Worm (Caenorhabditis elegans): ENCODE results near the gene klp-6.

The klp-6 gene

DNA sequence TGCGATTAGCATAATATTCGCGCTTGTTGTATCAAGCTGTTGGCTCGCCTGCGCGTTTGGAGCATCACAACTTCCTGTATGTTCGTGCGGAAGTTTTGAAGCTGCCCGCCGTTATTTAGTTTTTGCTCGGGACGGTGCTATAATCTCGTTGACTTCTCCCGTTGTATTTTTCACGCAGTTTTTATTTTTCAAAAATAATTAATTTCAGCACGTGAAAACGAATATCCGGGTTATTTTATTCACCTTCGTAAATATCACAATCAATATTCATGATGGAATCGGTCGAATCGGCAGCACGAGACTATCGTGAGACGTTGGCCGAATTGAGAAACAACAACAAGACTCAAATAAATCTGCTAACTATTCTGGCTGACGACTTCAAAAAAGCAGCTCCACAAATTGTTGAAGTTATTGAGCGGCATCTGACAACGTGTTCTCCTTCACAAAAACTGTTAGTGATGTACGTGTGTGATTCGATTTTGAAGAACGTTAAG lies 5.5 kb upstream of the klp-6 start:
- TF ChIP-seq unc-120 (tag; optimal IDR thresholded peaks at IDR 0.05; ENCODE audit: poor library complexity, severe bottlenecking) (no peak), sem-2 (GFP tag; optimal IDR thresholded peaks at IDR 0.05) (no peak), bed-3 (GFP tag; optimal IDR thresholded peaks at IDR 0.05) (no peak)

ce11 chrIII:5026366-5026765 lies 4.4 kb upstream of the klp-6 start:
- TF ChIP-seq zip-8 (tag; optimal IDR thresholded peaks at IDR 0.05) (no peak), mls-2 (tag; optimal IDR thresholded peaks at IDR 0.05) (no peak), sem-2 (GFP tag; optimal IDR thresholded peaks at IDR 0.05) (no peak), drap-1 (GFP tag; optimal IDR thresholded peaks at IDR 0.05) (no peak), snpc-4 (tag; optimal IDR thresholded peaks at IDR 0.05) (no peak), elt-3 (tag; optimal IDR thresholded peaks at IDR 0.05) (no peak), nhr-12 (tag; optimal IDR thresholded peaks at IDR 0.05) (no peak), unc-62 (GFP tag; optimal IDR thresholded peaks at IDR 0.05) (no peak), ces-1 (GFP tag; optimal IDR thresholded peaks at IDR 0.05) (no peak), flh-1 (GFP tag; optimal IDR thresholded peaks at IDR 0.05) (no peak), ceh-39 (tag; optimal IDR thresholded peaks at IDR 0.05) (no peak), ceh-43 (GFP tag; optimal IDR thresholded peaks at IDR 0.05) (no peak), tbx-8 (GFP tag; optimal IDR thresholded peaks at IDR 0.05) (no peak), mab-5 (tag; optimal IDR thresholded peaks at IDR 0.05) (no peak), nhr-237 (tag; optimal IDR thresholded peaks at IDR 0.05) (no peak)

DNA sequence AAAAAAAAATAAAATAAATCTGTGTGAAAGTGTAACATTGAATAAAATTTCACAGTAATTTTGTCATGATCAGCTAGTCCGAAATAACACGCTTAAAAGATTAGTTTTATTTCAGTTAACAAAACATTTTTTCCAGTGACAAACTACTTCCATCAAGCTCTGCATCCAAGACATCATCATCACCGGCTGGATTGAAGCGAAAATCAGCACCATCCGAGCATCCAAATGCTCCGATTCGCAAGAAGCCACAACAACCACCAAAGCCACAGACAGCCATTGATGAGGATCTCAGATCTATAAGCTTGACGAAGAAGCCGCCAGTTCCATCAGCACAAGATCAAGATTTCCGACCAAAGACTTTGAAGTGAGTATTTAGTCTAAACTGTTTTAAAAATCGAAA lies 3.5 kb upstream of the klp-6 start:
- TF ChIP-seq ceh-83 (GFP tag; optimal IDR thresholded peaks at IDR 0.05) (peak; percentile 49), nhr-12 (tag; optimal IDR thresholded peaks at IDR 0.05) (no peak), nhr-28 (tag; optimal IDR thresholded peaks at IDR 0.05) (no peak), hlh-1 (tag; optimal IDR thresholded peaks at IDR 0.05) (no peak), ztf-11 (tag; optimal IDR thresholded peaks at IDR 0.05) (no peak), pha-4 (tag; optimal IDR thresholded peaks at IDR 0.05) (no peak), flh-1 (GFP tag; optimal IDR thresholded peaks at IDR 0.05) (no peak), nhr-76 (tag; optimal IDR thresholded peaks at IDR 0.05) (no peak), mab-5 (tag; optimal IDR thresholded peaks at IDR 0.05) (no peak), nhr-2 (tag; optimal IDR thresholded peaks at IDR 0.05) (no peak), mep-1 (tag; optimal IDR thresholded peaks at IDR 0.05) (no peak), cnd-1 (tag; optimal IDR thresholded peaks at IDR 0.05) (no peak), lin-13 (tag; optimal IDR thresholded peaks at IDR 0.05) (no peak), sem-2 (GFP tag; optimal IDR thresholded peaks at IDR 0.05) (no peak), lin-32 (GFP tag; optimal IDR thresholded peaks at IDR 0.05) (no peak), ces-1 (GFP tag; optimal IDR thresholded peaks at IDR 0.05) (no peak), snpc-4 (tag; optimal IDR thresholded peaks at IDR 0.05) (no peak), unc-62 (GFP tag; optimal IDR thresholded peaks at IDR 0.05) (no peak), sptf-1 (tag; optimal IDR thresholded peaks at IDR 0.05) (peak; percentile 51), elt-3 (tag; optimal IDR thresholded peaks at IDR 0.05) (no peak), nhr-237 (tag; optimal IDR thresholded peaks at IDR 0.05) (no peak), elt-1 (tag; optimal IDR thresholded peaks at IDR 0.05; ENCODE audit: borderline replicate concordance, insufficient read depth) (no peak), bed-3 (GFP tag; optimal IDR thresholded peaks at IDR 0.05) (no peak), mls-2 (tag; optimal IDR thresholded peaks at IDR 0.05) (peak; percentile 8), drap-1 (GFP tag; optimal IDR thresholded peaks at IDR 0.05) (no peak), M03D4.4 (tag; optimal IDR thresholded peaks at IDR 0.05) (peak; percentile 37), tbx-8 (GFP tag; optimal IDR thresholded peaks at IDR 0.05) (peak; percentile 13), unc-39 (tag; optimal IDR thresholded peaks at IDR 0.05) (no peak), ceh-43 (GFP tag; optimal IDR thresholded peaks at IDR 0.05) (no peak), unc-120 (tag; optimal IDR thresholded peaks at IDR 0.05; ENCODE audit: poor library complexity, severe bottlenecking) (no peak), ham-2 (GFP tag; optimal IDR thresholded peaks at IDR 0.05) (no peak), blmp-1 (tag; optimal IDR thresholded peaks at IDR 0.05) (no peak)

ce11 chrIII:5031375-5031836 lies 677 bp downstream of the klp-6 start:
- peak; percentile 78 for TF ChIP-seq nhr-2 (tag; optimal IDR thresholded peaks at IDR 0.05)
- peak; percentile 70 for TF ChIP-seq ztf-11 (tag; optimal IDR thresholded peaks at IDR 0.05)
- peak; percentile 72 for TF ChIP-seq flh-1 (GFP tag; optimal IDR thresholded peaks at IDR 0.05)
- TF ChIP-seq nhr-12 (tag; optimal IDR thresholded peaks at IDR 0.05) = peak; percentile 18
- TF ChIP-seq ceh-83 (GFP tag; optimal IDR thresholded peaks at IDR 0.05) = peak; percentile 91
- peak; percentile 93 for TF ChIP-seq ham-2 (GFP tag; optimal IDR thresholded peaks at IDR 0.05)
- TF ChIP-seq ceh-43 (GFP tag; optimal IDR thresholded peaks at IDR 0.05) = peak; percentile 90
- TF ChIP-seq cnd-1 (tag; optimal IDR thresholded peaks at IDR 0.05) = peak; percentile 89
- peak; percentile 1 for TF ChIP-seq unc-39 (tag; optimal IDR thresholded peaks at IDR 0.05)
- TF ChIP-seq lin-32 (GFP tag; optimal IDR thresholded peaks at IDR 0.05) = peak; percentile 77
- TF ChIP-seq mls-2 (tag; optimal IDR thresholded peaks at IDR 0.05) = peak; percentile 96
- TF ChIP-seq sem-2 (GFP tag; optimal IDR thresholded peaks at IDR 0.05) = peak; percentile 82
- peak; percentile 94 for TF ChIP-seq sptf-1 (tag; optimal IDR thresholded peaks at IDR 0.05)
- TF ChIP-seq unc-120 (tag; optimal IDR thresholded peaks at IDR 0.05; ENCODE audit: poor library complexity, severe bottlenecking) = peak; percentile 84
- TF ChIP-seq unc-62 (GFP tag; optimal IDR thresholded peaks at IDR 0.05) = peak; percentile 44
- peak; percentile 66 for TF ChIP-seq tbx-8 (GFP tag; optimal IDR thresholded peaks at IDR 0.05)
- peak; percentile 28 for TF ChIP-seq elt-3 (tag; optimal IDR thresholded peaks at IDR 0.05)
- peak; percentile 91 for TF ChIP-seq M03D4.4 (tag; optimal IDR thresholded peaks at IDR 0.05)
- peak; percentile 63 for TF ChIP-seq lsy-2 (tag; optimal IDR thresholded peaks at IDR 0.05)
- TF ChIP-seq mep-1 (tag; optimal IDR thresholded peaks at IDR 0.05) = peak; percentile 70
- TF ChIP-seq nhr-237 (tag; optimal IDR thresholded peaks at IDR 0.05) = peak; percentile 64
- TF ChIP-seq bed-3 (GFP tag; optimal IDR thresholded peaks at IDR 0.05) = peak; percentile 81
- peak; percentile 39 for TF ChIP-seq pha-4 (tag; optimal IDR thresholded peaks at IDR 0.05)
- peak; percentile 91 for TF ChIP-seq drap-1 (GFP tag; optimal IDR thresholded peaks at IDR 0.05)
